Fruit fly (Drosophila melanogaster) whole organism, embryonic: ENCODE data around the gene CG2528.

ENCODE experiments used
- Abd-B ChIP-seq: fragments of 200-800 bp; sonication (Bioruptor generic); optimal IDR thresholded peaks from 2 replicates; lab custom pipeline; 2018; ENCODE audit warnings: missing biosample characterization, mild to moderate bottlenecking, missing genetic modification characterization, moderate library complexity
- Ada2b ChIP-seq: fragments of 200-800 bp; sonication (Bioruptor generic); IDR thresholded peaks from 2 replicates; pipeline ENCODE4 v1.3.6; 2022; ENCODE audit warnings: missing biosample characterization, missing genetic modification characterization
- Atf-2 ChIP-seq: fragments of 200-800 bp; sonication (Bioruptor generic); optimal IDR thresholded peaks from 2 replicates; lab custom pipeline; 2016; ENCODE audit warnings: missing biosample characterization, missing genetic modification characterization
- B-H1 ChIP-seq: fragments of 200-800 bp; sonication (Bioruptor generic); IDR thresholded peaks from 3 replicates; pipeline ENCODE4 v1.3.6; 2022; ENCODE audit warnings: missing biosample characterization, missing genetic modification characterization
- Bdp1 ChIP-seq: fragments of 200-800 bp; sonication (Bioruptor generic); optimal IDR thresholded peaks from 3 replicates; lab custom pipeline; 2016; ENCODE audit warnings: missing biosample characterization, missing genetic modification characterization
- Bteb2 ChIP-seq: fragments of 200-800 bp; sonication (Bioruptor generic); optimal IDR thresholded peaks from 2 replicates; lab custom pipeline; 2016; ENCODE audit warnings: missing biosample characterization, missing genetic modification characterization
- CG10431 ChIP-seq: fragments of 200-800 bp; sonication (Bioruptor generic); optimal IDR thresholded peaks from 3 replicates; lab custom pipeline; 2018; ENCODE audit warnings: missing biosample characterization, mild to moderate bottlenecking, missing genetic modification characterization
- CG11456 ChIP-seq: fragments of 200-800 bp; sonication (Bioruptor generic); IDR thresholded peaks from 3 replicates; pipeline ENCODE4 v1.3.6; 2022; ENCODE audit warnings: missing biosample characterization, missing genetic modification characterization
- CG12155 ChIP-seq: fragments of 200-800 bp; sonication (Bioruptor generic); optimal IDR thresholded peaks from 3 replicates; lab custom pipeline; 2016; ENCODE audit warnings: missing biosample characterization, missing genetic modification characterization
- CG12942 ChIP-seq: fragments of 200-800 bp; sonication (Bioruptor generic); optimal IDR thresholded peaks from 3 replicates; lab custom pipeline; 2016; ENCODE audit warnings: missing biosample characterization, missing genetic modification characterization
- CG13424 ChIP-seq: fragments of 200-800 bp; sonication (Bioruptor generic); optimal IDR thresholded peaks from 2 replicates; lab custom pipeline; 2019; ENCODE audit warnings: missing biosample characterization, mild to moderate bottlenecking, missing genetic modification characterization, moderate library complexity
- CG16813 ChIP-seq: fragments of 200-800 bp; sonication (Bioruptor generic); IDR thresholded peaks from 3 replicates; pipeline ENCODE4 v1.3.6; 2022; ENCODE audit warnings: missing biosample characterization, missing genetic modification characterization; ENCODE audit not compliant: partially characterized antibody
- CG16815 ChIP-seq: fragments of 200-800 bp; sonication (Bioruptor generic); optimal IDR thresholded peaks from 3 replicates; lab custom pipeline; 2017; ENCODE audit warnings: missing biosample characterization, mild to moderate bottlenecking, missing genetic modification characterization
- CG17359 ChIP-seq: fragments of 200-800 bp; sonication (Bioruptor generic); optimal IDR thresholded peaks from 3 replicates; lab custom pipeline; 2018; ENCODE audit warnings: missing biosample characterization, mild to moderate bottlenecking, missing genetic modification characterization, moderate library complexity
- CG1792 ChIP-seq: fragments of 200-800 bp; sonication (Bioruptor generic); optimal IDR thresholded peaks from 2 replicates; lab custom pipeline; 2016; ENCODE audit warnings: missing biosample characterization, missing genetic modification characterization
- CG3163 ChIP-seq: fragments of 200-800 bp; sonication (Bioruptor generic); optimal IDR thresholded peaks from 3 replicates; lab custom pipeline; 2016; ENCODE audit warnings: missing biosample characterization, missing genetic modification characterization
- CG3847 ChIP-seq: fragments of 200-800 bp; sonication (Bioruptor generic); IDR thresholded peaks from 2 replicates; pipeline ENCODE4 v1.3.6; 2022; ENCODE audit warnings: missing biosample characterization, missing genetic modification characterization
- CG42726 ChIP-seq: fragments of 200-800 bp; sonication (Bioruptor generic); IDR thresholded peaks from 2 replicates; pipeline ENCODE4 v1.3.6; 2022; ENCODE audit warnings: missing biosample characterization, missing genetic modification characterization; ENCODE audit not compliant: partially characterized antibody
- CG4404 ChIP-seq: fragments of 200-800 bp; sonication (Bioruptor generic); IDR thresholded peaks from 2 replicates; pipeline ENCODE4 v1.3.6; 2022; ENCODE audit warnings: missing biosample characterization, missing genetic modification characterization
- CG5245 ChIP-seq: fragments of 200-800 bp; sonication (Bioruptor generic); optimal IDR thresholded peaks from 3 replicates; lab custom pipeline; 2016; ENCODE audit warnings: missing biosample characterization, missing genetic modification characterization
- CG6765 ChIP-seq: fragments of 200-800 bp; sonication (Bioruptor generic); optimal IDR thresholded peaks from 3 replicates; lab custom pipeline; 2017; ENCODE audit warnings: missing biosample characterization, mild to moderate bottlenecking, missing genetic modification characterization
- CG8944 ChIP-seq: fragments of 200-800 bp; sonication (Bioruptor generic); optimal IDR thresholded peaks from 3 replicates; lab custom pipeline; 2016; ENCODE audit warnings: missing biosample characterization, missing genetic modification characterization
- Gsc ChIP-seq: fragments of 200-800 bp; sonication (Bioruptor generic); IDR thresholded peaks from 2 replicates; pipeline ENCODE4 v1.3.6; 2022; ENCODE audit warnings: missing biosample characterization, missing genetic modification characterization
- Mrtf ChIP-seq: fragments of 200-800 bp; sonication (Bioruptor generic); IDR thresholded peaks from 3 replicates; pipeline ENCODE4 v1.3.6; 2022; ENCODE audit warnings: missing biosample characterization, missing genetic modification characterization
- NC2α ChIP-seq: fragments of 200-800 bp; sonication (Bioruptor generic); optimal IDR thresholded peaks from 2 replicates; lab custom pipeline; 2016; ENCODE audit warnings: missing biosample characterization, missing genetic modification characterization
- NK7.1 ChIP-seq: fragments of 200-800 bp; sonication (Bioruptor generic); optimal IDR thresholded peaks from 3 replicates; lab custom pipeline; 2016; ENCODE audit warnings: missing biosample characterization, missing genetic modification characterization
- NfI ChIP-seq: fragments of 200-800 bp; sonication (Bioruptor generic); optimal IDR thresholded peaks from 3 replicates; lab custom pipeline; 2018; ENCODE audit warnings: missing biosample characterization, mild to moderate bottlenecking, missing genetic modification characterization, moderate library complexity
- Ptx1 ChIP-seq: fragments of 200-800 bp; sonication (Bioruptor generic); IDR thresholded peaks from 2 replicates; pipeline ENCODE4 v1.3.6; 2022; ENCODE audit warnings: missing biosample characterization, missing genetic modification characterization
- Xbp1 ChIP-seq: fragments of 200-800 bp; sonication (Bioruptor generic); optimal IDR thresholded peaks from 3 replicates; lab custom pipeline; 2016; ENCODE audit warnings: missing biosample characterization, mild to moderate bottlenecking, missing genetic modification characterization
- al ChIP-seq: fragments of 200-800 bp; sonication (Bioruptor generic); IDR thresholded peaks from 2 replicates; pipeline ENCODE4 v1.3.6; 2022; ENCODE audit warnings: missing biosample characterization, missing genetic modification characterization
- ap ChIP-seq: fragments of 200-800 bp; sonication (Bioruptor generic); IDR thresholded peaks from 2 replicates; pipeline ENCODE4 v1.3.6; 2022; ENCODE audit warnings: missing biosample characterization, missing genetic modification characterization
- caup ChIP-seq: fragments of 200-800 bp; sonication (Bioruptor generic); optimal IDR thresholded peaks from 3 replicates; lab custom pipeline; 2017; ENCODE audit warnings: missing biosample characterization, mild to moderate bottlenecking, missing genetic modification characterization, moderate library complexity; ENCODE audit not compliant: severe bottlenecking
- chif ChIP-seq, 2 experiments: fragments of 200-800 bp; sonication (Bioruptor generic); optimal IDR thresholded peaks; 3 replicates each; lab custom pipeline; 2016; ENCODE audit warnings: missing biosample characterization in 2 of 2, missing genetic modification characterization in 2 of 2
- danr ChIP-seq: fragments of 200-800 bp; sonication (Bioruptor generic); IDR thresholded peaks from 2 replicates; pipeline ENCODE4 v1.3.6; 2022; ENCODE audit warnings: missing biosample characterization, missing genetic modification characterization
- dpn ChIP-seq, 2 experiments: fragments of 200-800 bp; sonication (Bioruptor generic); optimal IDR thresholded peaks; 3 replicates each; lab custom pipeline; 2016; ENCODE audit warnings: missing biosample characterization in 2 of 2, missing genetic modification characterization in 2 of 2
- en ChIP-seq: fragments of 200-800 bp; sonication (Bioruptor generic); optimal IDR thresholded peaks from 2 replicates; lab custom pipeline; 2016; ENCODE audit warnings: missing biosample characterization, missing genetic modification characterization
- ftz-f1 ChIP-seq: fragments of 200-800 bp; sonication (Bioruptor generic); optimal IDR thresholded peaks from 2 replicates; lab custom pipeline; 2016; ENCODE audit warnings: missing biosample characterization, missing genetic modification characterization
- insv ChIP-seq, 2 experiments: fragments of 200-800 bp; sonication (Bioruptor generic); optimal IDR thresholded peaks; 3 replicates each; lab custom pipeline; 2016 to 2018; ENCODE audit warnings: missing biosample characterization in 2 of 2, missing genetic modification characterization in 2 of 2
- kay ChIP-seq: fragments of 200-800 bp; sonication (Bioruptor generic); optimal IDR thresholded peaks from 2 replicates; lab custom pipeline; 2016; ENCODE audit warnings: missing biosample characterization, missing genetic modification characterization
- knrl ChIP-seq: fragments of 200-800 bp; sonication (Bioruptor generic); IDR thresholded peaks from 3 replicates; pipeline ENCODE4 v1.3.6; 2022; ENCODE audit warnings: missing biosample characterization, missing genetic modification characterization; ENCODE audit not compliant: partially characterized antibody
- org-1 ChIP-seq: fragments of 200-800 bp; sonication (Bioruptor generic); optimal IDR thresholded peaks from 2 replicates; lab custom pipeline; 2017; ENCODE audit warnings: missing biosample characterization, missing genetic modification characterization
- pzg ChIP-seq: fragments of 200-800 bp; sonication (Bioruptor generic); optimal IDR thresholded peaks from 3 replicates; lab custom pipeline; 2018; ENCODE audit warnings: missing biosample characterization, mild to moderate bottlenecking, missing genetic modification characterization, moderate library complexity
- ranshi ChIP-seq: fragments of 200-800 bp; sonication (Bioruptor generic); IDR thresholded peaks from 2 replicates; pipeline ENCODE4 v1.3.6; 2022; ENCODE audit warnings: missing biosample characterization, missing genetic modification characterization
- sc ChIP-seq, 3 experiments: fragments of >200 bp in 2 of 3; fragments of 200-800 bp in 1 of 3; sonication (Bioruptor generic) in 1 of 3; optimal IDR thresholded peaks; 2 replicates in 2 of 3; 3 replicates in 1 of 3; lab custom pipeline; 2017; ENCODE audit warnings: mild to moderate bottlenecking in 1 of 3, missing biosample characterization in 1 of 3, missing genetic modification characterization in 1 of 3, missing genetic modification reagents in 1 of 3
- slbo ChIP-seq: fragments of 200-800 bp; sonication (Bioruptor generic); IDR thresholded peaks from 2 replicates; pipeline ENCODE4 v1.3.6; 2022; ENCODE audit warnings: missing biosample characterization, missing genetic modification characterization
- slou ChIP-seq: fragments of 200-800 bp; sonication (Bioruptor generic); optimal IDR thresholded peaks from 3 replicates; lab custom pipeline; 2016; ENCODE audit warnings: missing biosample characterization, missing genetic modification characterization
- sqz ChIP-seq: fragments of 200-800 bp; sonication (Bioruptor generic); optimal IDR thresholded peaks from 3 replicates; lab custom pipeline; 2018; ENCODE audit warnings: missing biosample characterization, mild to moderate bottlenecking, missing genetic modification characterization
- sug ChIP-seq: fragments of 200-800 bp; optimal IDR thresholded peaks from 2 replicates; lab custom pipeline; 2019; ENCODE audit warnings: missing biosample characterization, mild to moderate bottlenecking, missing genetic modification characterization, moderate library complexity
- toy ChIP-seq: fragments of 200-800 bp; sonication (Bioruptor generic); IDR thresholded peaks from 2 replicates; pipeline ENCODE4 v1.3.6; 2022; ENCODE audit warnings: missing biosample characterization, missing genetic modification characterization
- trem ChIP-seq: fragments of 200-800 bp; optimal IDR thresholded peaks from 3 replicates; lab custom pipeline; 2019; ENCODE audit warnings: missing biosample characterization, mild to moderate bottlenecking, missing genetic modification characterization, moderate library complexity
- vnd ChIP-seq: fragments of 200-800 bp; sonication (Bioruptor generic); IDR thresholded peaks from 3 replicates; pipeline ENCODE4 v1.3.6; 2022; ENCODE audit warnings: missing biosample characterization, missing genetic modification characterization; ENCODE audit not compliant: partially characterized antibody

Gene CG2528

DNA sequence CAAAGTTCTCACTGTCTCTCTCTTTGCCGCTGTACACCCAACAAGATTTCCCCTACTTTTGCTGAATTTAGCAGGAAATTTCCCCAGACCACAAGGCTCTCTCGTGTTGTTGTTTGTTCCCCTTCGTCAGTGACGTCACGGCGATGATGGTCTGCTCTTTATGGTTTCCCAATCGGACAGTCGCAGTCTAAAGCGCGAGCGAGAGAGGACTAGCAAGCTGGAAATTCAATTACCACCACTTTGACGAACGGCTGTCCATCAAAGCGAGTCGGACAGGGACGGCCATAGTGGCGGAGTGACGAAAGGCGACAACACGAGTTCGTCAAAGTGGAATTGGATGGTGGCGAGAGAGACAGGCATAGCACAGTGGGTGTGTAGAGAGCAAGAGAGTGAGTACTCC lies 31.6 kb upstream of the CG2528 start (continued):
- TF ChIP-seq CG42726 (peak; percentile 85), dpn (GFP tag; optimal IDR thresholded peaks at IDR 0.05; lab: Kevin White, UChicago) (peak in 1 of 2 experiments; percentile 17), pzg (GFP tag; lab: Kevin White, UChicago) (no peak), CG3847 (GFP tag; lab: Robert Waterston, UW) (no peak), Xbp1 (peak; percentile 1), CG6765 (no peak), slou (GFP tag; lab: Kevin White, UChicago) (no peak), en (GFP tag; lab: Kevin White, UChicago) (no peak), CG16813 (peak; percentile 43; the same call in 1 of the 3 replicates), danr (GFP tag; lab: Robert Waterston, UW) (no peak), B-H1 (GFP tag; lab: Robert Waterston, UW) (no peak), ap (GFP tag; lab: Robert Waterston, UW) (no peak), ftz-f1 (peak; percentile 68), NK7.1 (no peak), Ptx1 (GFP tag; lab: Robert Waterston, UW) (no peak; the same call in 1 of the 2 replicates), Ada2b (no peak), CG13424 (no peak), CG12942 (GFP tag; lab: Kevin White, UChicago) (no peak), chif (GFP tag; optimal IDR thresholded peaks at IDR 0.05; lab: Kevin White, UChicago) (peak in 1 of 2 experiments; percentile 7), insv (GFP tag; optimal IDR thresholded peaks at IDR 0.05; lab: Kevin White, UChicago) (peak; percentile 39 to 94), org-1 (no peak), al (GFP tag; lab: Robert Waterston, UW) (0 out of 2 replicates have a peak, but pooled peaks have one; percentile 13), kay (GFP tag; lab: Kevin White, UChicago) (no peak), slbo (peak; percentile 64), CG17359 (tag; lab: Kevin White, UChicago) (no peak), CG11456 (GFP tag; lab: Robert Waterston, UW) (no peak), ranshi (GFP tag; lab: Robert Waterston, UW) (no peak), Mrtf (GFP tag; lab: Robert Waterston, UW) (no peak), CG8944 (GFP tag; lab: Kevin White, UChicago) (no peak), Bdp1 (GFP tag; lab: Kevin White, UChicago) (no peak), Bteb2 (peak; percentile 1), sc (optimal IDR thresholded peaks at IDR 0.05; lab: Kevin White, UChicago) (no peak), sc (GFP tag; optimal IDR thresholded peaks at IDR 0.05; lab: Kevin White, UChicago) (no peak), CG16815 (GFP tag; lab: Kevin White, UChicago) (no peak), sqz (no peak), NC2α (GFP tag; lab: Kevin White, UChicago) (no peak), toy (GFP tag; lab: Robert Waterston, UW) (no peak), CG1792 (GFP tag; lab: Kevin White, UChicago) (no peak), vnd (GFP tag; lab: Robert Waterston, UW) (peak; percentile 51; the same call in 2 of the 3 replicates), CG10431 (GFP tag; lab: Kevin White, UChicago) (no peak), CG4404 (no peak), caup (GFP tag; lab: Kevin White, UChicago) (no peak), trem (tag; lab: Kevin White, UChicago) (no peak), knrl (GFP tag; lab: Robert Waterston, UW) (peak; percentile 59; the same call in 2 of the 3 replicates), CG12155 (no peak), Abd-B (GFP tag; lab: Kevin White, UChicago) (peak; percentile 81), CG3163 (GFP tag; lab: Kevin White, UChicago) (peak; percentile 92), Atf-2 (GFP tag; lab: Kevin White, UChicago) (no peak), CG5245 (GFP tag; lab: Kevin White, UChicago) (no peak), sug (tag; lab: Kevin White, UChicago) (no peak), NfI (GFP tag; lab: Kevin White, UChicago) (no peak), Gsc (GFP tag; lab: Robert Waterston, UW) (no peak)
